Worm (Caenorhabditis elegans): ENCODE data around the gene sgn-1.
A peak's percentile ranks its signal among the peaks of the same experiment; 100 is the strongest.

The sgn-1 gene

ce11 chrII:8746298-8746775 lies 37.1 kb downstream of the sgn-1 start (continued):
- no peak for TF ChIP-seq R02D3.7 (tag; optimal IDR thresholded peaks at IDR 0.05)
- TF ChIP-seq F49E8.2 (tag; optimal IDR thresholded peaks at IDR 0.05; ENCODE audit: borderline replicate concordance), result no peak
- TF ChIP-seq gei-8 (GFP tag; optimal IDR thresholded peaks at IDR 0.05), result no peak
- no peak for TF ChIP-seq F37D6.2 (tag; optimal IDR thresholded peaks at IDR 0.05)
- no peak for TF ChIP-seq aly-2 (tag; optimal IDR thresholded peaks at IDR 0.05)
- TF ChIP-seq nhr-10 (tag; optimal IDR thresholded peaks at IDR 0.05), result no peak
- no peak for TF ChIP-seq hlh-30 (tag; optimal IDR thresholded peaks at IDR 0.05; ENCODE audit: insufficient read depth)
- no peak for TF ChIP-seq fkh-10 (GFP tag; optimal IDR thresholded peaks at IDR 0.05)
- TF ChIP-seq ceh-82 (tag; optimal IDR thresholded peaks at IDR 0.05), result no peak
- no peak for TF ChIP-seq nhr-77 (tag; optimal IDR thresholded peaks at IDR 0.05)
- no peak for TF ChIP-seq ctbp-1 (GFP tag; IDR thresholded peaks at IDR 0.05)
- no peak for TF ChIP-seq mxl-3 (GFP tag; optimal IDR thresholded peaks at IDR 0.05)
- TF ChIP-seq daf-16 (GFP tag; optimal IDR thresholded peaks at IDR 0.05), result no peak
- peak; percentile 7 for TF ChIP-seq daf-16 (tag; optimal IDR thresholded peaks at IDR 0.05)
- TF ChIP-seq zfp-2 (tag; optimal IDR thresholded peaks at IDR 0.05), result no peak
- TF ChIP-seq attf-4 (tag; optimal IDR thresholded peaks at IDR 0.05), result no peak
- TF ChIP-seq Y105C5A.15 (GFP tag; IDR thresholded peaks at IDR 0.05), result peak; percentile 74; the same call in 1 of the 2 replicates
- no peak for TF ChIP-seq ceh-32 (tag; optimal IDR thresholded peaks at IDR 0.05; ENCODE audit: poor library complexity)
- TF ChIP-seq cey-2 (tag; optimal IDR thresholded peaks at IDR 0.05; ENCODE audit: borderline replicate concordance, insufficient read depth), result no peak
- TF ChIP-seq daf-12 (tag; optimal IDR thresholded peaks at IDR 0.05), result no peak
- peak; percentile 49; the same call in 1 of the 2 replicates for TF ChIP-seq vab-7 (GFP tag; IDR thresholded peaks at IDR 0.05)
- TF ChIP-seq madf-5 (GFP tag; IDR thresholded peaks at IDR 0.05), result peak in 1 of 2 experiments; percentile 63; a peak in 1 of 4 replicates
- no peak for TF ChIP-seq spr-1 (tag; optimal IDR thresholded peaks at IDR 0.05)
- no peak for TF ChIP-seq nhr-42 (GFP tag; IDR thresholded peaks at IDR 0.05)
- TF ChIP-seq ZK546.5 (tag; optimal IDR thresholded peaks at IDR 0.05), result no peak
- no peak for TF ChIP-seq jun-1 (tag; optimal IDR thresholded peaks at IDR 0.05)

- TF ChIP-seq nhr-25 (tag; optimal IDR thresholded peaks at IDR 0.05; ENCODE audit: borderline replicate concordance, insufficient read depth) (peak; percentile 4), nhr-102 (tag; optimal IDR thresholded peaks at IDR 0.05) (no peak), ama-1 (optimal IDR thresholded peaks at IDR 0.05) (peak; percentile 74), F49E8.2 (tag; optimal IDR thresholded peaks at IDR 0.05; ENCODE audit: borderline replicate concordance) (no peak), daf-16 (GFP tag; optimal IDR thresholded peaks at IDR 0.05) (no peak), daf-16 (tag; optimal IDR thresholded peaks at IDR 0.05) (peak; percentile 20), lsy-2 (tag; optimal IDR thresholded peaks at IDR 0.05) (peak in 1 of 2 experiments; percentile 47), madf-9 (GFP tag; conservative IDR thresholded peaks at IDR 0.05) (no peak), lim-7 (GFP tag; IDR thresholded peaks at IDR 0.05) (no peak), nhr-77 (tag; optimal IDR thresholded peaks at IDR 0.05) (peak; percentile 34), mxl-2 (GFP tag; conservative IDR thresholded peaks at IDR 0.05) (peak; percentile 41), snpc-4 (tag; optimal IDR thresholded peaks at IDR 0.05) (no peak), lir-3 (tag; optimal IDR thresholded peaks at IDR 0.05) (no peak), Y48G9A.11 (GFP tag; IDR thresholded peaks at IDR 0.05) (0 out of 2 replicates have a peak, but pooled peaks have one; percentile 23), F26F4.8 (GFP tag; conservative IDR thresholded peaks at IDR 0.05) (no peak), aly-2 (tag; optimal IDR thresholded peaks at IDR 0.05) (no peak), dve-1 (tag; optimal IDR thresholded peaks at IDR 0.05; ENCODE audit: insufficient read depth) (peak; percentile 50), hlh-30 (tag; optimal IDR thresholded peaks at IDR 0.05; ENCODE audit: insufficient read depth) (peak; percentile 8), aha-1 (tag) (peak; percentile 90)
These were observed 37.8 kb downstream of the sgn-1 start for ce11 chrII:8745449-8746297.
